Fruit fly (Drosophila melanogaster): ENCODE results near the gene CG14710.

CG14710 gene

dm6 chr3R:11613252-11614036 is 6.4 kb upstream of the CG14710 start (continued):
- TF ChIP-seq CG2129 (GFP tag; IDR thresholded peaks at IDR 0.05; ENCODE audit: partially characterized antibody) (no peak), dmrt11E (tag; optimal IDR thresholded peaks at IDR 0.05) (peak; percentile 61), CG8478 (optimal IDR thresholded peaks at IDR 0.05) (no peak), CG14014 (GFP tag; IDR thresholded peaks at IDR 0.05) (peak; percentile 64), CG11504 (tag; optimal IDR thresholded peaks at IDR 0.05) (peak; percentile 70), BtbVII (GFP tag; optimal IDR thresholded peaks at IDR 0.05) (no peak), CG8089 (GFP tag; optimal IDR thresholded peaks at IDR 0.05) (peak; percentile 80), Lhr (GFP tag; optimal IDR thresholded peaks at IDR 0.05) (peak; percentile 90), tio (GFP tag; optimal IDR thresholded peaks at IDR 0.05) (peak; percentile 45), CG14667 (GFP tag; IDR thresholded peaks at IDR 0.05) (peak; percentile 73), CG10147 (GFP tag; optimal IDR thresholded peaks at IDR 0.05) (no peak), CG18619 (GFP tag; optimal IDR thresholded peaks at IDR 0.05) (peak; percentile 32), Tbp (GFP tag; optimal IDR thresholded peaks at IDR 0.05) (no peak), CG3726 (GFP tag; IDR thresholded peaks at IDR 0.05) (no peak), Dref (GFP tag; IDR thresholded peaks at IDR 0.05) (no peak), bab2 (GFP tag; optimal IDR thresholded peaks at IDR 0.05) (peak; percentile 76), ewg (GFP tag; optimal IDR thresholded peaks at IDR 0.05) (peak; percentile 5), nau (GFP tag; optimal IDR thresholded peaks at IDR 0.05) (peak; percentile 18), CG31224 (GFP tag; IDR thresholded peaks at IDR 0.05) (peak; percentile 35; the same call in 1 of the 2 replicates), jing (GFP tag; optimal IDR thresholded peaks at IDR 0.05) (no peak), pita (GFP tag; optimal IDR thresholded peaks at IDR 0.05) (peak; percentile 54), Asciz (GFP tag; optimal IDR thresholded peaks at IDR 0.05) (no peak), CG11093 (GFP tag; IDR thresholded peaks at IDR 0.05) (0 out of 3 replicates have a peak, but pooled peaks have one; percentile 28), CG7786 (GFP tag; optimal IDR thresholded peaks at IDR 0.05) (peak; percentile 34), CG11398 (GFP tag; optimal IDR thresholded peaks at IDR 0.05) (peak; percentile 45), gro (GFP tag; optimal IDR thresholded peaks at IDR 0.05) (peak; percentile 22), tap (tag; optimal IDR thresholded peaks at IDR 0.05) (no peak), zf30C (GFP tag; optimal IDR thresholded peaks at IDR 0.05) (no peak), esg (GFP tag; conservative IDR thresholded peaks at IDR 0.05) (peak; percentile 42; the same call in 1 of the 2 replicates), kah (GFP tag; optimal IDR thresholded peaks at IDR 0.05) (no peak), CG31365 (tag; optimal IDR thresholded peaks at IDR 0.05) (no peak), CG31388 (GFP tag; optimal IDR thresholded peaks at IDR 0.05) (peak; percentile 55), CG6272 (GFP tag; IDR thresholded peaks at IDR 0.05) (0 out of 2 replicates have a peak, but pooled peaks have one; percentile 21), z (GFP tag; IDR thresholded peaks at IDR 0.05) (no peak), exex (tag; optimal IDR thresholded peaks at IDR 0.05) (no peak), pan (optimal IDR thresholded peaks at IDR 0.05) (no peak), pan (GFP tag; optimal IDR thresholded peaks at IDR 0.05 in 1 of 2, IDR thresholded peaks at IDR 0.05 in 1 of 2) (peak in 1 of 2 experiments; percentile 57), Ets97D (GFP tag; optimal IDR thresholded peaks at IDR 0.05) (peak; percentile 50), CG9932 (GFP tag; IDR thresholded peaks at IDR 0.05) (peak; percentile 82), Nf-YB (GFP tag; optimal IDR thresholded peaks at IDR 0.05) (no peak), Atf6 (GFP tag; IDR thresholded peaks at IDR 0.05) (no peak), Vsx1 (GFP tag; optimal IDR thresholded peaks at IDR 0.05) (no peak), ase (GFP tag; IDR thresholded peaks at IDR 0.05) (peak; percentile 66; the same call in 2 of the 3 replicates), gcm (GFP tag; optimal IDR thresholded peaks at IDR 0.05) (peak; percentile 89), dati (GFP tag; IDR thresholded peaks at IDR 0.05) (no peak), Bgb (GFP tag; IDR thresholded peaks at IDR 0.05; ENCODE audit: partially characterized antibody) (peak; percentile 84), Mrtf (GFP tag; IDR thresholded peaks at IDR 0.05) (peak; percentile 67; the same call in 2 of the 3 replicates), CG12391 (tag; optimal IDR thresholded peaks at IDR 0.05) (peak; percentile 56), fd102C (GFP tag; optimal IDR thresholded peaks at IDR 0.05) (peak; percentile 9), HmgD (GFP tag; optimal IDR thresholded peaks at IDR 0.05) (peak; percentile 46)
